Worm (Caenorhabditis elegans): Measurements from ENCODE around the gene rpl-3.

- TF ChIP-seq ceh-34 (tag; optimal IDR thresholded peaks at IDR 0.05): no peak
- TF ChIP-seq sox-4 (tag; optimal IDR thresholded peaks at IDR 0.05): no peak
- TF ChIP-seq gmeb-2 (tag; optimal IDR thresholded peaks at IDR 0.05): no peak
- TF ChIP-seq pros-1 (tag; optimal IDR thresholded peaks at IDR 0.05): no peak
- TF ChIP-seq unc-3 (GFP tag; conservative IDR thresholded peaks at IDR 0.05): no peak
- TF ChIP-seq unc-3 (tag; optimal IDR thresholded peaks at IDR 0.05): no peak
- no peak for TF ChIP-seq ceh-18 (tag; optimal IDR thresholded peaks at IDR 0.05)
These were observed 7.2 kb downstream of the rpl-3 start for ce11 chrIII:3874895-3875294.
